Fruit fly (Drosophila melanogaster) Kc167 (cell line): ENCODE measurements around the gene spn-E.

Experiments
- h ChIP-seq: fragments of >200 bp; optimal IDR thresholded peaks from 3 replicates; lab custom pipeline; 2018; ENCODE audit warnings: missing external identifiers
- psq ChIP-seq: fragments of >200 bp; optimal IDR thresholded peaks from 2 replicates; lab custom pipeline; 2017; ENCODE audit warnings: missing external identifiers

DNA sequence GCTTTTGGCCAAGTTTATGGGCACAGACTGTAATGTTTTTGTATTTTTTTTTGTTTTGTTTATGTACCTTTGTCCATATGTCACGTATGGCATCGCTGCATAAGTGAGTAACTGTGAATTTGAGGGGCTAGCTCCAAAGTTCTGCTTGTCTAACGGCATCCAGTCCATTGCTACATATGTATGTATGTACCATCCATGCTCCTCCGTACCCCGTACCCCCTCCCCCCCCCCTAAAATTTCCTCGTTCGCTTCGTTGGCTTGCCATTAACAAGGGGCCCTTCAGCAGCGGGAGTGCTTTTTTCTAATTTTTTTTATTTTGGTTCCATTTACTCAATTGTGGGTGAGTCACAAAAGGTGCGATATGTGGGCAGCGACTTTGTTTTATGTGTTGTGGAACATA is 23.1 kb upstream of the spn-E start:
- TF ChIP-seq h (no peak), psq (lab: Kevin White, UChicago) (no peak)
